Worm (Caenorhabditis elegans): ENCODE data around the gene pigw-1.

ce11 chrII:2925806-2926558 is 41.3 kb upstream of the pigw-1 start:
- TF ChIP-seq pqm-1 (tag; optimal IDR thresholded peaks at IDR 0.05) (no peak), ama-1 (optimal IDR thresholded peaks at IDR 0.05) (no peak), aly-2 (tag; optimal IDR thresholded peaks at IDR 0.05) (no peak), nhr-237 (tag; optimal IDR thresholded peaks at IDR 0.05) (no peak), nhr-77 (tag; optimal IDR thresholded peaks at IDR 0.05) (no peak), elt-1 (tag; optimal IDR thresholded peaks at IDR 0.05) (no peak), fos-1 (tag; optimal IDR thresholded peaks at IDR 0.05) (no peak), snpc-4 (tag; optimal IDR thresholded peaks at IDR 0.05) (no peak), skn-1 (tag; optimal IDR thresholded peaks at IDR 0.05) (no peak), unc-62 (GFP tag; optimal IDR thresholded peaks at IDR 0.05) (no peak), R02D3.7 (tag; optimal IDR thresholded peaks at IDR 0.05) (no peak), nhr-76 (tag; optimal IDR thresholded peaks at IDR 0.05) (no peak)
